Fruit fly (Drosophila melanogaster) whole organism, embryonic: ENCODE data around the gene Ythdf.

Source experiments
- Adf1 ChIP-seq: fragments of 200-800 bp; sonication (Bioruptor generic); IDR thresholded peaks from 2 replicates; pipeline ENCODE4 v1.3.6; 2022; ENCODE audit warnings: missing biosample characterization, missing genetic modification characterization
- Aef1 ChIP-seq: fragments of 200-800 bp; sonication (Bioruptor generic); IDR thresholded peaks from 3 replicates; pipeline ENCODE4 v1.3.6; 2022; ENCODE audit warnings: missing biosample characterization, missing genetic modification characterization
- B-H2 ChIP-seq: fragments of 200-800 bp; sonication (Bioruptor generic); optimal IDR thresholded peaks from 2 replicates; lab custom pipeline; 2018; ENCODE audit warnings: missing biosample characterization, mild to moderate bottlenecking, missing genetic modification characterization
- CG10274 ChIP-seq: fragments of 200-800 bp; sonication (Bioruptor generic); optimal IDR thresholded peaks from 3 replicates; lab custom pipeline; 2017; ENCODE audit warnings: missing biosample characterization, mild to moderate bottlenecking, missing genetic modification characterization
- CG12391 ChIP-seq: fragments of 200-800 bp; sonication (Bioruptor generic); optimal IDR thresholded peaks from 3 replicates; lab custom pipeline; 2018; ENCODE audit warnings: missing biosample characterization, mild to moderate bottlenecking, missing genetic modification characterization, moderate library complexity
- CG14965 ChIP-seq: fragments of 200-800 bp; sonication (Bioruptor generic); optimal IDR thresholded peaks from 2 replicates; lab custom pipeline; 2016; ENCODE audit warnings: missing biosample characterization, missing genetic modification characterization, borderline replicate concordance
- CG1529 ChIP-seq: fragments of 200-800 bp; sonication (Bioruptor generic); optimal IDR thresholded peaks from 3 replicates; lab custom pipeline; 2018; ENCODE audit warnings: missing biosample characterization, missing genetic modification characterization
- CG16779 ChIP-seq: fragments of 200-800 bp; sonication (Bioruptor generic); IDR thresholded peaks from 2 replicates; pipeline ENCODE4 v1.3.6; 2022; ENCODE audit warnings: missing biosample characterization, missing genetic modification characterization
- CG16815 ChIP-seq: fragments of 200-800 bp; sonication (Bioruptor generic); optimal IDR thresholded peaks from 3 replicates; lab custom pipeline; 2017; ENCODE audit warnings: missing biosample characterization, mild to moderate bottlenecking, missing genetic modification characterization
- CG17612 ChIP-seq: fragments of 200-800 bp; sonication (Bioruptor generic); IDR thresholded peaks from 2 replicates; pipeline ENCODE4 v1.3.6; 2022; ENCODE audit warnings: missing biosample characterization, missing genetic modification characterization
- CG17912 ChIP-seq: fragments of 200-800 bp; sonication (Bioruptor generic); optimal IDR thresholded peaks from 2 replicates; lab custom pipeline; 2018; ENCODE audit warnings: missing biosample characterization, mild to moderate bottlenecking, missing genetic modification characterization
- CG31388 ChIP-seq: fragments of 200-800 bp; sonication (Bioruptor generic); optimal IDR thresholded peaks from 2 replicates; lab custom pipeline; 2016; ENCODE audit warnings: missing biosample characterization, missing genetic modification characterization
- CG33557 ChIP-seq: fragments of 200-800 bp; sonication (Bioruptor generic); optimal IDR thresholded peaks from 2 replicates; lab custom pipeline; 2019; ENCODE audit warnings: missing biosample characterization, mild to moderate bottlenecking, missing genetic modification characterization, moderate library complexity
- CG7839 ChIP-seq: fragments of 200-800 bp; sonication (Bioruptor generic); optimal IDR thresholded peaks from 3 replicates; lab custom pipeline; 2018; ENCODE audit warnings: missing biosample characterization, mild to moderate bottlenecking, missing genetic modification characterization, moderate library complexity
- CG7928 ChIP-seq: fragments of 200-800 bp; sonication (Bioruptor generic); optimal IDR thresholded peaks from 2 replicates; lab custom pipeline; 2017; ENCODE audit warnings: missing biosample characterization, mild to moderate bottlenecking, missing genetic modification characterization
- CG8765 ChIP-seq: fragments of 200-800 bp; sonication (Bioruptor generic); IDR thresholded peaks from 2 replicates; pipeline ENCODE4 v1.3.6; 2022; ENCODE audit warnings: missing biosample characterization, missing genetic modification characterization
- CG9797 ChIP-seq: fragments of 200-800 bp; sonication (Bioruptor generic); optimal IDR thresholded peaks from 3 replicates; lab custom pipeline; 2018; ENCODE audit warnings: missing biosample characterization, mild to moderate bottlenecking, missing genetic modification characterization
- CG9876 ChIP-seq: fragments of 200-800 bp; sonication (Bioruptor generic); optimal IDR thresholded peaks from 2 replicates; lab custom pipeline; 2016; ENCODE audit warnings: missing biosample characterization, missing genetic modification characterization
- CoRest ChIP-seq: fragments of 200-800 bp; sonication (Bioruptor generic); optimal IDR thresholded peaks from 3 replicates; lab custom pipeline; 2018; ENCODE audit warnings: missing biosample characterization, mild to moderate bottlenecking, missing genetic modification characterization, moderate library complexity
- Dp ChIP-seq: fragments of 200-800 bp; sonication (Bioruptor generic); optimal IDR thresholded peaks from 2 replicates; lab custom pipeline; 2018; ENCODE audit warnings: missing biosample characterization, mild to moderate bottlenecking, missing genetic modification characterization, moderate library complexity
- H15 ChIP-seq: fragments of 200-800 bp; sonication (Bioruptor generic); IDR thresholded peaks from 3 replicates; pipeline ENCODE4 v1.3.6; 2022; ENCODE audit warnings: missing biosample characterization, missing genetic modification characterization
- HLH4C ChIP-seq: fragments of 200-800 bp; sonication (Bioruptor generic); IDR thresholded peaks from 3 replicates; pipeline ENCODE4 v1.3.6; 2022; ENCODE audit warnings: missing biosample characterization, missing genetic modification characterization; ENCODE audit not compliant: partially characterized antibody
- HLHmδ ChIP-seq: fragments of 200-800 bp; sonication (Bioruptor generic); optimal IDR thresholded peaks from 2 replicates; lab custom pipeline; 2018; ENCODE audit warnings: missing biosample characterization, mild to moderate bottlenecking, missing genetic modification characterization, moderate library complexity
- Hand ChIP-seq: fragments of 200-800 bp; sonication (Bioruptor generic); optimal IDR thresholded peaks from 2 replicates; lab custom pipeline; 2017; ENCODE audit warnings: mild to moderate bottlenecking, missing biosample characterization, missing genetic modification reagents, missing genetic modification characterization
- Hmx ChIP-seq: fragments of 200-800 bp; sonication (Bioruptor generic); optimal IDR thresholded peaks from 2 replicates; lab custom pipeline; 2016; ENCODE audit warnings: missing biosample characterization, missing genetic modification characterization
- Hr39 ChIP-seq: fragments of >200 bp; optimal IDR thresholded peaks from 2 replicates; lab custom pipeline; 2017
- Mes4 ChIP-seq: fragments of 200-800 bp; sonication (Bioruptor generic); optimal IDR thresholded peaks from 2 replicates; lab custom pipeline; 2016; ENCODE audit warnings: missing biosample characterization, missing genetic modification characterization
- Sry-β ChIP-seq: fragments of 200-800 bp; sonication (Bioruptor generic); optimal IDR thresholded peaks from 2 replicates; lab custom pipeline; 2018; ENCODE audit warnings: missing biosample characterization, mild to moderate bottlenecking, missing genetic modification characterization, moderate library complexity
- TFAM ChIP-seq: fragments of 200-800 bp; sonication (Bioruptor generic); optimal IDR thresholded peaks from 2 replicates; lab custom pipeline; 2017; ENCODE audit warnings: missing biosample characterization, missing genetic modification characterization, inconsistent platforms
- ac ChIP-seq: fragments of 200-800 bp; sonication (Bioruptor generic); optimal IDR thresholded peaks from 3 replicates; lab custom pipeline; 2017; ENCODE audit warnings: missing biosample characterization, mild to moderate bottlenecking, missing genetic modification characterization
- chinmo ChIP-seq: fragments of 200-800 bp; sonication (Bioruptor generic); IDR thresholded peaks from 4 replicates; pipeline ENCODE4 v1.3.6; 2022; ENCODE audit warnings: missing biosample characterization, missing genetic modification characterization; ENCODE audit not compliant: partially characterized antibody
- crol ChIP-seq: fragments of 200-800 bp; sonication (Bioruptor generic); IDR thresholded peaks from 2 replicates; pipeline ENCODE4 v1.3.6; 2022; ENCODE audit warnings: missing biosample characterization, missing genetic modification characterization
- dimm ChIP-seq: fragments of 200-800 bp; sonication (Bioruptor generic); IDR thresholded peaks from 2 replicates; pipeline ENCODE4 v1.3.6; 2022; ENCODE audit warnings: missing biosample characterization, missing genetic modification characterization
- disco-r ChIP-seq: fragments of 200-800 bp; sonication (Bioruptor generic); optimal IDR thresholded peaks from 2 replicates; lab custom pipeline; 2016; ENCODE audit warnings: missing biosample characterization, missing genetic modification characterization
- ewg ChIP-seq: fragments of 200-800 bp; sonication (Bioruptor generic); optimal IDR thresholded peaks from 3 replicates; lab custom pipeline; 2017; ENCODE audit warnings: mild to moderate bottlenecking, missing biosample characterization, missing genetic modification reagents, missing genetic modification characterization
- fd96Cb ChIP-seq: fragments of 200-800 bp; sonication (Bioruptor generic); optimal IDR thresholded peaks from 2 replicates; lab custom pipeline; 2018; ENCODE audit warnings: missing biosample characterization, mild to moderate bottlenecking, missing genetic modification characterization, moderate library complexity
- ind ChIP-seq: fragments of 200-800 bp; sonication (Bioruptor generic); optimal IDR thresholded peaks from 3 replicates; lab custom pipeline; 2016; ENCODE audit warnings: missing biosample characterization, missing genetic modification characterization
- insv ChIP-seq, 2 experiments: fragments of 200-800 bp; sonication (Bioruptor generic); optimal IDR thresholded peaks; 3 replicates each; lab custom pipeline; 2016 to 2018; ENCODE audit warnings: missing biosample characterization in 2 of 2, missing genetic modification characterization in 2 of 2
- kni ChIP-seq: fragments of 200-800 bp; sonication (Bioruptor generic); optimal IDR thresholded peaks from 3 replicates; lab custom pipeline; 2017; ENCODE audit warnings: mild to moderate bottlenecking, missing biosample characterization, missing genetic modification reagents, missing genetic modification characterization
- lov ChIP-seq, 2 experiments: fragments of 200-800 bp in 1 of 2; fragments of >200 bp in 1 of 2; sonication (Bioruptor generic) in 1 of 2; IDR thresholded peaks in 1 of 2; optimal IDR thresholded peaks in 1 of 2; 2 replicates in 1 of 2; 3 replicates in 1 of 2; pipeline versions ENCODE4 v1.3.6 to Lab custom; 2017 to 2022; ENCODE audit warnings: missing biosample characterization in 1 of 2, missing genetic modification characterization in 1 of 2
- mirr ChIP-seq: fragments of 200-800 bp; sonication (Bioruptor generic); optimal IDR thresholded peaks from 3 replicates; lab custom pipeline; 2018; ENCODE audit warnings: missing biosample characterization, mild to moderate bottlenecking, missing genetic modification characterization
- nom ChIP-seq: fragments of 200-800 bp; sonication (Bioruptor generic); optimal IDR thresholded peaks from 2 replicates; lab custom pipeline; 2017; ENCODE audit warnings: missing biosample characterization, missing genetic modification characterization, mild to moderate bottlenecking, moderate library complexity, missing genetic modification reagents
- odd ChIP-seq: fragments of 200-800 bp; sonication (Bioruptor generic); optimal IDR thresholded peaks from 2 replicates; lab custom pipeline; 2017; ENCODE audit warnings: missing biosample characterization, mild to moderate bottlenecking, missing genetic modification characterization
- org-1 ChIP-seq: fragments of 200-800 bp; sonication (Bioruptor generic); optimal IDR thresholded peaks from 2 replicates; lab custom pipeline; 2017; ENCODE audit warnings: missing biosample characterization, missing genetic modification characterization
- pnt ChIP-seq: fragments of 200-800 bp; sonication (Bioruptor generic); optimal IDR thresholded peaks from 3 replicates; lab custom pipeline; 2016; ENCODE audit warnings: missing biosample characterization, missing genetic modification characterization
- schlank ChIP-seq: fragments of 200-800 bp; sonication (Bioruptor generic); optimal IDR thresholded peaks from 2 replicates; lab custom pipeline; 2018; ENCODE audit warnings: missing biosample characterization, mild to moderate bottlenecking, missing genetic modification characterization
- sna ChIP-seq: fragments of 200-800 bp; sonication (Bioruptor generic); IDR thresholded peaks from 2 replicates; pipeline ENCODE4 v1.3.6; 2022; ENCODE audit warnings: missing biosample characterization, missing genetic modification characterization; ENCODE audit not compliant: partially characterized antibody
- so ChIP-seq: fragments of 200-800 bp; sonication (Bioruptor generic); IDR thresholded peaks from 3 replicates; pipeline ENCODE4 v1.3.6; 2022; ENCODE audit warnings: missing biosample characterization, missing genetic modification characterization
- trh ChIP-seq: fragments of 200-800 bp; sonication (Bioruptor generic); optimal IDR thresholded peaks from 2 replicates; lab custom pipeline; 2016; ENCODE audit warnings: missing biosample characterization, missing genetic modification characterization

The Ythdf gene

DNA sequence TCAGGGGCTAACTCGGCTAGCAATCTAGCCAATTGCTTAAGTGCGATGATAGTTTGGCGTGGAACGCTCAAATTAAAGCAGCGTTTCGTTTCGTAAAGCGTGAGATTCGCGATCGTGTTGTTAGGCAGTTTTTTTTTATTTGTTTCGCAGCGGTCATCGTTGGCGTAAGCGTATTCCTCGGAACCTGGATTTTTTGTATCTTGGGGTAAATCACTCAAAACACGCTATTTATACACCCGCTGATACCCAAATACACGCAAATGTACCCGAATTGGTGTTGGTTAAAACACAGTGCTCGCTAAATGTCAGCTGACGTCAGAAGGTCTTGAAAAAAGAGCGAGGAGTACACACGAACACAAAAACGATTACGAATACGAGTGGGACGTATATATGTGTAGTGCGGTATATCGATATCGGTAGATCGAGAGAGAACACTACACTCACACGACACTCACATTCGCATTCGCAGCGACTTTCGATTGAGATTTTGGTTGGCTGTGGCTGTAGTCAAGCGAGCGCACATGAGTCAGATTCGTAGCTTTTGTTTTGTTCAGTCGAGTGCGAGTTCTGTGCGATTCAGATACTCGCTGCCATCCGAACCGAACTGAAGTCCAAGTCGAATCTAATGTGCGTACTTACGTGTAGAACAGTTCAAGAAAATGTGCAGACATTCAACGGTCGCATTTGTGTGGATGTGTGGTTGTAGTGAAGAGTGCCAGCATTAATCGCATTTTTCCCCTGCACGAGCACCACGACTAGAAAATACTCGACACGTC, 10.9 kb upstream of the Ythdf start (continued):
- TF ChIP-seq CG33557 (GFP tag; lab: Kevin White, UChicago) (peak; percentile 30), ewg (no peak), insv (GFP tag; optimal IDR thresholded peaks at IDR 0.05; lab: Kevin White, UChicago) (peak in 1 of 2 experiments; percentile 5), fd96Cb (no peak), Hand (GFP tag; lab: Kevin White, UChicago) (peak; percentile 55), CG17912 (no peak), disco-r (GFP tag; lab: Kevin White, UChicago) (no peak), sna (GFP tag; lab: Robert Waterston, UW) (no peak), org-1 (GFP tag; lab: Kevin White, UChicago) (no peak), CG16815 (GFP tag; lab: Kevin White, UChicago) (no peak), CG8765 (no peak), trh (GFP tag; lab: Kevin White, UChicago) (no peak), Dp (GFP tag; lab: Kevin White, UChicago) (peak; percentile 31), Hmx (GFP tag; lab: Kevin White, UChicago) (no peak), TFAM (GFP tag; lab: Kevin White, UChicago) (no peak), so (no peak), lov (optimal IDR thresholded peaks at IDR 0.05; lab: Kevin White, UChicago) (no peak), lov (GFP tag; IDR thresholded peaks at IDR 0.05; lab: Robert Waterston, UW) (no peak), CG9797 (GFP tag; lab: Kevin White, UChicago) (no peak), HLHmδ (peak; percentile 73), CG7928 (GFP tag; lab: Kevin White, UChicago) (no peak), Mes4 (GFP tag; lab: Kevin White, UChicago) (no peak), CG12391 (tag; lab: Kevin White, UChicago) (no peak), ac (GFP tag; lab: Kevin White, UChicago) (no peak), dimm (GFP tag; lab: Robert Waterston, UW) (no peak), nom (GFP tag; lab: Kevin White, UChicago) (peak; percentile 83), CG7839 (tag; lab: Kevin White, UChicago) (no peak), H15 (GFP tag; lab: Robert Waterston, UW) (no peak), crol (GFP tag; lab: Robert Waterston, UW) (no peak), CG10274 (GFP tag; lab: Kevin White, UChicago) (no peak), schlank (peak; percentile 3), ind (no peak), odd (GFP tag; lab: Kevin White, UChicago) (peak; percentile 48), CG9876 (GFP tag; lab: Kevin White, UChicago) (no peak), CoRest (tag; lab: Kevin White, UChicago) (peak; percentile 14), B-H2 (peak; percentile 70), CG1529 (GFP tag; lab: Kevin White, UChicago) (no peak), CG16779 (GFP tag; lab: Robert Waterston, UW) (no peak), Hr39 (lab: Kevin White, UChicago) (no peak), HLH4C (GFP tag; lab: Robert Waterston, UW) (no peak), mirr (GFP tag; lab: Kevin White, UChicago) (peak; percentile 93), Adf1 (GFP tag; lab: Robert Waterston, UW) (no peak), kni (GFP tag; lab: Kevin White, UChicago) (peak; percentile 70), Aef1 (GFP tag; lab: Robert Waterston, UW) (no peak), CG14965 (GFP tag; lab: Kevin White, UChicago) (no peak), Sry-β (GFP tag; lab: Kevin White, UChicago) (peak; percentile 40), CG31388 (GFP tag; lab: Kevin White, UChicago) (no peak), CG17612 (GFP tag; lab: Robert Waterston, UW) (no peak), pnt (GFP tag; lab: Kevin White, UChicago) (no peak), chinmo (GFP tag; lab: Robert Waterston, UW) (no peak)
